Worm (Caenorhabditis elegans) whole organism, L4 larva: ENCODE data around the gene T20D3.14.

Experiments used
- dpl-1 ChIP-seq: fragments of 150-350 bp; optimal IDR thresholded peaks from 2 replicates; lab custom pipeline; 2014; ENCODE audit warnings: missing biosample characterization, missing genetic modification reagents, missing genetic modification characterization
- egl-27 ChIP-seq: sonication (generic microtip); optimal IDR thresholded peaks from 3 replicates; lab custom pipeline; 2017; ENCODE audit warnings: missing biosample characterization, missing genetic modification reagents, missing genetic modification characterization
- hif-1 ChIP-seq, 2 experiments: sonication (generic microtip); optimal IDR thresholded peaks; 2 replicates each; lab custom pipeline; 2016 to 2017; ENCODE audit warnings: missing compliant biosample characterization in 2 of 2, missing genetic modification characterization in 2 of 2, missing genetic modification reagents in 2 of 2, missing genotype in 2 of 2, mild to moderate bottlenecking in 1 of 2
- nhr-102 ChIP-seq: sonication (generic microtip); optimal IDR thresholded peaks from 2 replicates; lab custom pipeline; 2016; ENCODE audit warnings: mild to moderate bottlenecking, missing genetic modification characterization, moderate library complexity, missing compliant biosample characterization
- nhr-237 ChIP-seq: sonication (generic microtip); optimal IDR thresholded peaks from 2 replicates; lab custom pipeline; 2017; ENCODE audit warnings: missing biosample characterization, missing genetic modification characterization
- rbr-2 ChIP-seq: sonication (generic microtip); optimal IDR thresholded peaks from 2 replicates; lab custom pipeline; 2016; ENCODE audit warnings: missing genotype, missing genetic modification characterization, missing compliant biosample characterization
- zag-1 ChIP-seq: fragments of 150-350 bp; optimal IDR thresholded peaks from 2 replicates; lab custom pipeline; 2014; ENCODE audit warnings: missing biosample characterization, missing genetic modification characterization

DNA sequence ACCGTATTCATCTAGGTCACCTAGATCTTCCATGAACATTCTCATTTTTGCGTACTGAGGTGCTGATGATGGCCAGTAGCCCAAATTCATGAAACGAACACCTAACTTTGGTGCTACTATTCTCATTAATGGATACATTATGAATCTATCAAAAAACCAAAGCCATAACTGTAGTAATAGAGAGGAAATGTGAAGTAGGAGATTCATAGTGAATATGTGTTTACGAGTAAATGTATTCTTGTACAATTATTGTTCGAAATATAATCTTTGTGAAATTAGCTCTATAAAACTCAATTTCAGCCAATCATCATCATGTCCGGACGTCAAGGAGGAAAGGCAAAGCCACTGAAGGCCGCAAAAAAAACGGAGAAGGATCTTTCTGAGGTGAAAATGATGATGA is 16.6 kb downstream of the T20D3.14 start, which contains the start of the genes F49C12.11 and nemt-1:
- no peak for TF ChIP-seq rbr-2
- TF ChIP-seq dpl-1 (GFP tag; lab: Kevin White, UChicago), result no peak
- no peak for TF ChIP-seq egl-27 (tag; lab: Kevin White, UChicago)
- TF ChIP-seq nhr-237 (tag; lab: Kevin White, UChicago), result no peak
- no peak for TF ChIP-seq nhr-102
- TF ChIP-seq zag-1 (tag; lab: Kevin White, UChicago), result no peak
- no peak for TF ChIP-seq hif-1 (tag; optimal IDR thresholded peaks at IDR 0.05; lab: Kevin White, UChicago)
